Worm (Caenorhabditis elegans) whole organism, early embryonic: ENCODE measurements around the gene C53D6.7.
"Not testable (repeated sequence)": the region's sequence is repeated elsewhere in the genome, so short reads cannot be mapped to it uniquely, and the experiment has no call there.

Experiments
- ama-1 ChIP-seq: fragments of 150-350 bp; optimal IDR thresholded peaks from 2 replicates; lab custom pipeline; 2014
- ceh-13 ChIP-seq: fragments of 200-800 bp; sonication (Bioruptor generic); optimal IDR thresholded peaks from 2 replicates; lab custom pipeline; 2018; ENCODE audit warnings: mild to moderate bottlenecking, missing genetic modification characterization, missing compliant biosample characterization
- flt-1 ChIP-seq: fragments of 200-800 bp; sonication (Bioruptor generic); IDR thresholded peaks from 2 replicates; pipeline ENCODE4 v1.3.6; 2022; ENCODE audit warnings: missing genetic modification characterization, missing compliant biosample characterization
- hmg-4 ChIP-seq: fragments of 200-800 bp; sonication (Bioruptor generic); optimal IDR thresholded peaks from 2 replicates; lab custom pipeline; 2018; ENCODE audit warnings: mild to moderate bottlenecking, missing genetic modification characterization, missing compliant biosample characterization
- hnd-1 ChIP-seq: sonication (generic microtip); optimal IDR thresholded peaks from 2 replicates; lab custom pipeline; 2016; ENCODE audit warnings: missing genetic modification characterization, missing compliant biosample characterization
- sea-1 ChIP-seq: fragments of 200-800 bp; sonication (Bioruptor generic); conservative IDR thresholded peaks from 2 replicates; pipeline ENCODE4 v1.3.6; 2022; ENCODE audit warnings: missing genetic modification characterization, missing compliant biosample characterization
- tbx-37 ChIP-seq: fragments of 200-800 bp; sonication (Bioruptor generic); conservative IDR thresholded peaks from 2 replicates; pipeline ENCODE4 v1.3.6; 2022; ENCODE audit warnings: missing genetic modification reagents, missing genetic modification characterization, missing compliant biosample characterization
- tra-4 ChIP-seq: sonication (generic microtip); optimal IDR thresholded peaks from 2 replicates; lab custom pipeline; 2017; ENCODE audit warnings: missing genetic modification characterization, missing compliant biosample characterization

ce11 chrIV:9048096-9048495 lies 11.1 kb upstream of the C53D6.7 start:
- TF ChIP-seq tbx-37 (GFP tag; lab: Robert Waterston, UW); ama-1 (lab: Kevin White, UChicago); flt-1 (GFP tag; lab: Robert Waterston, UW); ceh-13; sea-1 (GFP tag; lab: Robert Waterston, UW); hmg-4; hnd-1; tra-4: not testable (repeated sequence)
